Fruit fly (Drosophila melanogaster): ENCODE results near the gene pnr.

DNA sequence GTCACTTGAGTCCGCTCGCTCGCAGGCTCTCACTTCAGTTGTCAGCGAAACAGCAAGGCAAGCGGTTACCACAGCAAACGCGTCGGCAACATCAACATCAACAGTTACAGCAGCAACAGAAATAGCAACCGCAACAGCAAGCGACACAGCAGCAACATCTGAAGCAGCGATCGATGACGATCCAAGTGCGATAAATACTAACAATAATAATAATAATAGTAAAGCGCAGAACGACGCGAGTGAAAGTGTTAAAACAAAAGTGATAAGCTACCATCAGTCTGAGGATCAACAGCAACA is 31.4 kb upstream of the pnr start:
- TF ChIP-seq EcR (GFP tag; optimal IDR thresholded peaks at IDR 0.05) (no peak), CG8478 (optimal IDR thresholded peaks at IDR 0.05) (no peak), psq (optimal IDR thresholded peaks at IDR 0.05) (no peak), pan (optimal IDR thresholded peaks at IDR 0.05) (no peak), usp (GFP tag; optimal IDR thresholded peaks at IDR 0.05) (no peak)

All from whole organism.